In the genomic region with DNA sequence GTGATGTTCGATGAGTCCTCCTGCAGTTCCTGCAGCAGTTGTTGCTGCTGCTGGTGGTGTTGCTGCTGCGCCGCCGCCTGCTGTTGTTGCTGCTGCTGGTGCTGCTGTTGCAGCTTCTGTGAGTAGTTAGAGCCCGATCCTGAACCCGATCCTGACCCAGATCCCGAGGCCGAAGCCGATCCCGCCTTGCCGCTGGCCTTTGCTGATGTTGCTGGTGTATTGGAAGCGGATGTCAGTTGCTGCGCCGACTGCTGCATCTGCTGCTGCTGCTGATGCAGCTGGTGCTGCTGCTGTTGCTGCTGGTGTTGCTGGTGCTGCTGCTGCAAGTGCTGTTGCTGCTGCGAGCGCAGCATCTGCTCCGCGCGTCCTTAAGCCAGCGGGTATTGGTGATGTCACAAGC, we compare ENCODE assay signal across 2 fruit fly cellular contexts.
TF ChIP-seq lines count a peak whose summit lies in the region.

No protein-coding gene starts in this region.

- no peak for TF ChIP-seq CTCF in whole organism, embryonic (GFP tag; optimal IDR thresholded peaks at IDR 0.05; lab: Kevin White, UChicago)

TF ChIP-seq in whole organism, embryonic, 481 proteins besides CTCF, POLR2A, EP300 and RAD21:
- TF ChIP-seq Ets65A (GFP tag; lab: Kevin White, UChicago) (peak; percentile 15), Dfd (GFP tag; optimal IDR thresholded peaks at IDR 0.05; lab: Kevin White, UChicago) (peak in 1 of 2 experiments; percentile 55), danr (GFP tag; IDR thresholded peaks at IDR 0.05; lab: Robert Waterston, UW) (no peak)

TF ChIP-seq in whole organism, wandering third instar larva, 38 proteins besides CTCF, POLR2A, EP300 and RAD21:
- TF ChIP-seq Dfd (GFP tag; optimal IDR thresholded peaks at IDR 0.05; lab: Kevin White, UChicago) (peak; percentile 87), Jra (GFP tag; optimal IDR thresholded peaks at IDR 0.05; lab: Kevin White, UChicago) (no peak)
